Worm (Caenorhabditis elegans) whole organism, L4 larva: ENCODE results near the gene F14F7.5.

Source experiments
- F10B5.3 ChIP-seq: sonication (generic microtip); optimal IDR thresholded peaks from 2 replicates; lab custom pipeline; 2016; ENCODE audit warnings: mild to moderate bottlenecking, missing genetic modification characterization, missing compliant biosample characterization
- F26F4.8 ChIP-seq: fragments of 200-800 bp; sonication (Bioruptor generic); conservative IDR thresholded peaks from 2 replicates; pipeline ENCODE4 v1.3.6; 2022; ENCODE audit warnings: missing genetic modification characterization, missing compliant biosample characterization
- F49E8.2 ChIP-seq: sonication (generic microtip); optimal IDR thresholded peaks from 2 replicates; lab custom pipeline; 2016; ENCODE audit warnings: missing compliant biosample characterization, mild to moderate bottlenecking, missing genetic modification characterization, borderline replicate concordance
- Y105C5A.15 ChIP-seq: fragments of 200-800 bp; sonication (Bioruptor generic); IDR thresholded peaks from 2 replicates; pipeline ENCODE4 v1.3.6; 2022; ENCODE audit warnings: missing genetic modification characterization, missing compliant biosample characterization
- Y48G9A.11 ChIP-seq: fragments of 200-800 bp; sonication (Bioruptor generic); IDR thresholded peaks from 2 replicates; pipeline ENCODE4 v1.3.6; 2022; ENCODE audit warnings: missing genetic modification reagents, missing genetic modification characterization, missing compliant biosample characterization
- Y5F2A.4 ChIP-seq: fragments of 200-800 bp; sonication (Bioruptor generic); optimal IDR thresholded peaks from 2 replicates; lab custom pipeline; 2018; ENCODE audit warnings: mild to moderate bottlenecking, missing genetic modification characterization, missing compliant biosample characterization
- ZK546.5 ChIP-seq, 2 experiments: sonication (generic microtip); optimal IDR thresholded peaks; 2 replicates each; lab custom pipeline; 2017; ENCODE audit warnings: missing biosample characterization in 2 of 2, missing genetic modification characterization in 2 of 2
- aha-1 ChIP-seq: fragments of 150-350 bp; peaks from one replicate; lab custom pipeline; 2014; ENCODE audit warnings: missing biosample characterization, missing genetic modification characterization
- arid-1 ChIP-seq: fragments of 200-800 bp; sonication (Bioruptor generic); conservative IDR thresholded peaks from 2 replicates; pipeline ENCODE4 v1.3.6; 2022; ENCODE audit warnings: missing genetic modification reagents, missing genetic modification characterization, missing compliant biosample characterization
- attf-4 ChIP-seq: sonication (generic microtip); optimal IDR thresholded peaks from 3 replicates; lab custom pipeline; 2017; ENCODE audit warnings: missing biosample characterization, missing genetic modification characterization
- ceh-28 ChIP-seq: fragments of 150-350 bp; optimal IDR thresholded peaks from 2 replicates; lab custom pipeline; 2014; ENCODE audit warnings: missing biosample characterization, missing genetic modification reagents, missing genetic modification characterization
- cey-2 ChIP-seq: sonication (generic microtip); optimal IDR thresholded peaks from 3 replicates; lab custom pipeline; 2017; ENCODE audit warnings: missing genetic modification characterization, mild to moderate bottlenecking, missing compliant biosample characterization, antibody characterized with exemption, borderline replicate concordance; ENCODE audit not compliant: insufficient read depth
- ctbp-1 ChIP-seq: fragments of 200-800 bp; sonication (Bioruptor generic); IDR thresholded peaks from 2 replicates; pipeline ENCODE4 v1.3.6; 2022; ENCODE audit warnings: missing genetic modification reagents, missing genetic modification characterization, missing compliant biosample characterization
- daf-12 ChIP-seq: fragments of 150-350 bp; optimal IDR thresholded peaks from 2 replicates; lab custom pipeline; 2014; ENCODE audit warnings: missing biosample characterization, missing genetic modification reagents, missing genetic modification characterization
- daf-16 ChIP-seq, 3 experiments: sonication (generic microtip); optimal IDR thresholded peaks; 2 replicates each; lab custom pipeline; 2016 to 2017; ENCODE audit warnings: missing genetic modification characterization in 3 of 3, missing genetic modification reagents in 3 of 3, mild to moderate bottlenecking in 2 of 3, missing compliant biosample characterization in 2 of 3, missing biosample characterization in 1 of 3, moderate library complexity in 1 of 3
- daf-8 ChIP-seq: fragments of 200-800 bp; sonication (Bioruptor generic); IDR thresholded peaks from 2 replicates; pipeline ENCODE4 v1.3.6; 2022; ENCODE audit warnings: missing genetic modification characterization, missing compliant biosample characterization
- dmd-6 ChIP-seq: fragments of 200-800 bp; sonication (Bioruptor generic); IDR thresholded peaks from 2 replicates; pipeline ENCODE4 v1.3.6; 2022; ENCODE audit warnings: missing genetic modification reagents, missing genetic modification characterization, missing compliant biosample characterization
- dmd-8 ChIP-seq: fragments of 200-800 bp; sonication (Bioruptor generic); IDR thresholded peaks from 2 replicates; pipeline ENCODE4 v1.3.6; 2022; ENCODE audit warnings: missing genetic modification characterization, missing compliant biosample characterization
- duxl-1 ChIP-seq: sonication (generic microtip); optimal IDR thresholded peaks from 2 replicates; lab custom pipeline; 2016; ENCODE audit warnings: mild to moderate bottlenecking, missing genetic modification characterization, moderate library complexity, missing compliant biosample characterization; ENCODE audit not compliant: poor library complexity
- fkh-10 ChIP-seq: fragments of 150-350 bp; optimal IDR thresholded peaks from 2 replicates; lab custom pipeline; 2014; ENCODE audit warnings: missing biosample characterization, missing genetic modification reagents, missing genetic modification characterization
- gei-8 ChIP-seq: fragments of 200-800 bp; sonication (Bioruptor generic); optimal IDR thresholded peaks from 2 replicates; lab custom pipeline; 2018; ENCODE audit warnings: mild to moderate bottlenecking, missing genetic modification characterization, missing compliant biosample characterization
- hlh-11 ChIP-seq: fragments of 200-800 bp; sonication (Bioruptor generic); optimal IDR thresholded peaks from 2 replicates; lab custom pipeline; 2018; ENCODE audit warnings: mild to moderate bottlenecking, missing genetic modification characterization, missing compliant biosample characterization
- lin-15B ChIP-seq: fragments of 150-350 bp; sonication (generic microtip); optimal IDR thresholded peaks from 3 replicates; lab custom pipeline; 2014; ENCODE audit warnings: missing biosample characterization, missing genetic modification characterization
- lin-38 ChIP-seq: fragments of 200-800 bp; sonication (Bioruptor generic); IDR thresholded peaks from 2 replicates; pipeline ENCODE4 v1.3.6; 2022; ENCODE audit warnings: missing genetic modification reagents, missing genetic modification characterization, missing compliant biosample characterization
- lir-3 ChIP-seq: sonication (generic microtip); optimal IDR thresholded peaks from 2 replicates; lab custom pipeline; 2016; ENCODE audit warnings: mild to moderate bottlenecking, missing genetic modification characterization, missing compliant biosample characterization
- madf-5 ChIP-seq, 2 experiments: fragments of 200-800 bp; sonication (Bioruptor generic); IDR thresholded peaks; 2 replicates each; pipeline ENCODE4 v1.3.6; 2022; ENCODE audit warnings: missing compliant biosample characterization in 2 of 2, missing genetic modification characterization in 2 of 2
- madf-9 ChIP-seq: fragments of 200-800 bp; sonication (Bioruptor generic); conservative IDR thresholded peaks from 2 replicates; pipeline ENCODE4 v1.3.6; 2022; ENCODE audit warnings: missing genetic modification reagents, missing genetic modification characterization, missing compliant biosample characterization
- mep-1 ChIP-seq: fragments of 150-350 bp; sonication (generic microtip); optimal IDR thresholded peaks from 3 replicates; lab custom pipeline; 2014; ENCODE audit warnings: missing biosample characterization, missing genetic modification characterization
- mes-2 ChIP-seq: sonication (generic microtip); optimal IDR thresholded peaks from 2 replicates; lab custom pipeline; 2016; ENCODE audit warnings: missing genotype, mild to moderate bottlenecking, missing genetic modification characterization, missing compliant biosample characterization; ENCODE audit not compliant: poor library complexity, severe bottlenecking
- mxl-3 ChIP-seq: fragments of 200-800 bp; sonication (Bioruptor generic); optimal IDR thresholded peaks from 2 replicates; lab custom pipeline; 2018; ENCODE audit warnings: mild to moderate bottlenecking, missing genetic modification characterization, missing compliant biosample characterization
- nhr-102 ChIP-seq: sonication (generic microtip); optimal IDR thresholded peaks from 2 replicates; lab custom pipeline; 2016; ENCODE audit warnings: mild to moderate bottlenecking, missing genetic modification characterization, moderate library complexity, missing compliant biosample characterization
- nhr-28 ChIP-seq: fragments of 150-350 bp; optimal IDR thresholded peaks from 2 replicates; lab custom pipeline; 2014; ENCODE audit warnings: missing biosample characterization, missing genetic modification characterization
- nhr-42 ChIP-seq: fragments of 200-800 bp; sonication (Bioruptor generic); IDR thresholded peaks from 2 replicates; pipeline ENCODE4 v1.3.6; 2022; ENCODE audit warnings: missing genetic modification characterization, missing compliant biosample characterization
- nhr-48 ChIP-seq: sonication (generic microtip); optimal IDR thresholded peaks from 2 replicates; lab custom pipeline; 2016; ENCODE audit warnings: mild to moderate bottlenecking, missing genetic modification characterization, missing compliant biosample characterization
- nhr-77 ChIP-seq: fragments of 150-350 bp; optimal IDR thresholded peaks from 2 replicates; lab custom pipeline; 2014; ENCODE audit warnings: missing biosample characterization, missing genetic modification characterization
- pha-4 ChIP-seq, 2 experiments: fragments of 150-350 bp in 1 of 2; fragments of 200-800 bp in 1 of 2; sonication (Bioruptor generic) in 1 of 2; IDR thresholded peaks in 1 of 2; optimal IDR thresholded peaks in 1 of 2; 2 replicates each; pipeline versions ENCODE4 v1.3.6 to Lab custom; 2014 to 2022; ENCODE audit warnings: missing genetic modification characterization in 2 of 2, missing genetic modification reagents in 2 of 2, missing biosample characterization in 1 of 2, missing compliant biosample characterization in 1 of 2
- pqm-1 ChIP-seq: sonication (generic microtip); optimal IDR thresholded peaks from 2 replicates; lab custom pipeline; 2017; ENCODE audit warnings: missing biosample characterization, missing genetic modification characterization
- saeg-2 ChIP-seq: fragments of 200-800 bp; sonication (Bioruptor generic); IDR thresholded peaks from 2 replicates; pipeline ENCODE4 v1.3.6; 2022; ENCODE audit warnings: missing genetic modification reagents, missing genetic modification characterization, missing compliant biosample characterization
- set-16 ChIP-seq: fragments of 200-800 bp; sonication (Bioruptor generic); IDR thresholded peaks from 2 replicates; pipeline ENCODE4 v1.3.6; 2022; ENCODE audit warnings: missing genetic modification reagents, missing genetic modification characterization, missing compliant biosample characterization
- skn-1 ChIP-seq: fragments of 150-350 bp; optimal IDR thresholded peaks from 2 replicates; lab custom pipeline; 2014; ENCODE audit warnings: missing biosample characterization, missing genetic modification characterization
- snpc-1.2 ChIP-seq: fragments of 200-800 bp; sonication (Bioruptor generic); IDR thresholded peaks from 2 replicates; pipeline ENCODE4 v1.3.6; 2022; ENCODE audit warnings: missing genetic modification reagents, missing genetic modification characterization, missing compliant biosample characterization
- spr-3 ChIP-seq: fragments of 200-800 bp; sonication (Bioruptor generic); optimal IDR thresholded peaks from 2 replicates; lab custom pipeline; 2018; ENCODE audit warnings: mild to moderate bottlenecking, missing genetic modification characterization, missing compliant biosample characterization
- vab-7 ChIP-seq: fragments of 200-800 bp; sonication (Bioruptor generic); IDR thresholded peaks from 2 replicates; pipeline ENCODE4 v1.3.6; 2022; ENCODE audit warnings: missing genetic modification reagents, missing genetic modification characterization, missing compliant biosample characterization
- zfp-2 ChIP-seq: sonication (generic microtip); optimal IDR thresholded peaks from 2 replicates; lab custom pipeline; 2016; ENCODE audit warnings: mild to moderate bottlenecking, missing genetic modification characterization, missing compliant biosample characterization
- zip-11 ChIP-seq: fragments of 200-800 bp; sonication (Bioruptor generic); IDR thresholded peaks from 2 replicates; pipeline ENCODE4 v1.3.6; 2022; ENCODE audit warnings: missing genetic modification characterization, missing compliant biosample characterization
- ztf-11 ChIP-seq: fragments of 150-350 bp; optimal IDR thresholded peaks from 2 replicates; lab custom pipeline; 2014; ENCODE audit warnings: missing biosample characterization, missing genetic modification characterization

F14F7.5 gene

DNA sequence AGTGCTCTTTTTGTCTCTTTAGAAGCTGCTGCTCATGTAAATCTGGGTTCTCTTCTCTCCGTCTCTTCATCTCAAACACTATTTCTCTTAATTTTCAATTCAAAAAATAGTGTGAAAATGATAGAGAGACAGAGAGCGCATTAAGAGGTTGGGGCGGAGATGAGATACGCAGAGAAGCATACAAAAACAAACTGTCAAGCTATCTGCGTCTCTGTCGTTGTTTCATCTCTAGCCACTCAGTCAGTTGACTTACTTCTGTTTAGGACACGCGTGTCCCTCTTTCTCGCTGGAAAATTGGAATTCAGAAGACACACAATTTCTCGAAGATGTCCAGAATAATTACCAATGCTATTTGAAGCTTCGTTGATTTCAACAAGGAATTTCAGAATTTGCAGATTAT lies 29.3 kb downstream of the F14F7.5 start (continued):
- TF ChIP-seq nhr-42 (GFP tag; lab: Robert Waterston, UW) = no peak
- peak; percentile 85 for TF ChIP-seq nhr-48 (tag; lab: Kevin White, UChicago)
- TF ChIP-seq ctbp-1 (GFP tag; lab: Robert Waterston, UW) = peak; percentile 79
- no peak for TF ChIP-seq daf-12
- TF ChIP-seq F49E8.2 = no peak
- no peak for TF ChIP-seq F26F4.8
- TF ChIP-seq pha-4 (GFP tag; IDR thresholded peaks at IDR 0.05; lab: Robert Waterston, UW) = peak; percentile 66; the same call in 1 of the 2 replicates
- peak; percentile 77 for TF ChIP-seq pha-4 (tag; optimal IDR thresholded peaks at IDR 0.05; lab: Kevin White, UChicago)
- peak; percentile 54; the same call in 1 of the 2 replicates for TF ChIP-seq arid-1 (GFP tag; lab: Robert Waterston, UW)
- peak; percentile 91 for TF ChIP-seq mep-1
- TF ChIP-seq ceh-28 (tag; lab: Kevin White, UChicago) = no peak
- TF ChIP-seq lir-3 = no peak
- no peak for TF ChIP-seq skn-1
- no peak for TF ChIP-seq daf-8 (GFP tag; lab: Robert Waterston, UW)
- peak; percentile 72 for TF ChIP-seq nhr-102 (tag; lab: Kevin White, UChicago)
- TF ChIP-seq Y48G9A.11 (GFP tag; lab: Robert Waterston, UW) = no peak
- TF ChIP-seq saeg-2 (GFP tag; lab: Robert Waterston, UW) = 0 out of 2 replicates have a peak, but pooled peaks have one; percentile 9
- TF ChIP-seq mes-2 (tag; lab: Kevin White, UChicago) = peak; percentile 83
- TF ChIP-seq lin-15B (tag; lab: Kevin White, UChicago) = no peak
- peak; percentile 79 for TF ChIP-seq mxl-3
- TF ChIP-seq madf-5 (GFP tag; IDR thresholded peaks at IDR 0.05; lab: Robert Waterston, UW) = no peak

DNA sequence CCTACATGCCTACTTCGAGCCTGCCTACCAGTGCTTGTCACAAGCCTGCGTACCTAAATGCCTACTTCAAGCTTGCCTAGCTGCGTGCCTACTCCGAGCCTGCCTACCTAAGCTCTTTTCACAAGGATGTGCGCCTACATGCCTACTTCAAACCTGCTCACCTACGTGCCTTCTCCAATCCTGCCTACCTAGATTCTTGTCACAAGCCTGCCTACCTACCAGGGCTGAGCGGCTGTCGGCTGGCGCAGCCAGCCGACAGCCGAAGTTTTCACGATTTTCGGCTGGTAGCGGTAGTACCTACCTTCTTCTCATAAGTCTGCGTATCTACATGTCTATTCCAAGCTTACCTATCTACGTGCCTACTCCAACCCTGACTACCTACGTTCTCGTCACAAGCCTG lies 29.9 kb downstream of the F14F7.5 start:
- TF ChIP-seq aha-1 (tag; lab: Kevin White, UChicago) = peak; percentile 61
- peak; percentile 56 for TF ChIP-seq set-16 (GFP tag; lab: Robert Waterston, UW)
- no peak for TF ChIP-seq daf-16 (GFP tag; optimal IDR thresholded peaks at IDR 0.05; lab: Kevin White, UChicago)
- no peak for TF ChIP-seq daf-16 (tag; optimal IDR thresholded peaks at IDR 0.05; lab: Kevin White, UChicago)

DNA sequence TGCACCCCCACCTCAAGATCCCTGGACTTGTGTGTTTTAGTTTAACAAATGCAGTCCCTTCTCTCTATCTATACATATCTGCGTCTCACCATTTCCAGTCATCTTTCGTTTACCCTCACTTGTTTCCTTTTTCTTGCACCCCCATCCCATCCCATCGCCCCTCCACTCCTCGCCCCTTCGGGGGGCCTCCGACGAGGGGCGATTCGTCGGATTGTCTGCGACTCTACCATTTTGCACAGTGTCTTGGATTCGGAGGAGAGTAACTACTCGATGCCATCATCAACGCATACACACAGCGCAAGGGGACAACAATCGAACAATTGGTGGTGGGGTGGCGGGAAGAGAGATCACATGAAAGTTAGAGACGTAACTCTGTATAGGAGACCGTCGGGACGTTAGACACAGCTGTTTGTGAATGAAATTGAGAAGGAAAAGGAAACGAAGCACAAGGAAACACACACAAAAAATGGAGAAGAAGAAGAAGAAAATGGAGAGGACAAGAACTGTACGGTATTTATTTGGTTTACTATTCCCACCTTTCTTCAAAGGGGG lies 30.7 kb downstream of the F14F7.5 start:
- TF ChIP-seq hlh-11 (tag; lab: Kevin White, UChicago) (peak; percentile 98), pqm-1 (tag; lab: Kevin White, UChicago) (peak; percentile 33), nhr-77 (tag; lab: Kevin White, UChicago) (peak; percentile 78), snpc-1.2 (GFP tag; lab: Robert Waterston, UW) (no peak), duxl-1 (tag; lab: Kevin White, UChicago) (peak; percentile 73), gei-8 (GFP tag; lab: Kevin White, UChicago) (peak; percentile 37), dmd-6 (GFP tag; lab: Robert Waterston, UW) (peak; percentile 72), dmd-8 (GFP tag; lab: Robert Waterston, UW) (0 out of 2 replicates have a peak, but pooled peaks have one; percentile 40), zip-11 (GFP tag; lab: Robert Waterston, UW) (no peak), zfp-2 (peak; percentile 6), Y5F2A.4 (no peak), fkh-10 (GFP tag; lab: Kevin White, UChicago) (peak; percentile 98), F10B5.3 (tag; lab: Kevin White, UChicago) (peak; percentile 21), ztf-11 (tag; lab: Kevin White, UChicago) (no peak), nhr-28 (tag; lab: Kevin White, UChicago) (peak; percentile 71), lir-3 (no peak), cey-2 (tag; lab: Kevin White, UChicago) (no peak), vab-7 (GFP tag; lab: Robert Waterston, UW) (peak; percentile 35; the same call in 1 of the 2 replicates), daf-8 (GFP tag; lab: Robert Waterston, UW) (no peak), lin-38 (GFP tag; lab: Robert Waterston, UW) (peak; percentile 63), attf-4 (peak; percentile 29), daf-12 (no peak), madf-9 (0 out of 2 replicates have a peak, but pooled peaks have one; percentile 54), spr-3 (GFP tag; lab: Kevin White, UChicago) (peak; percentile 22), ZK546.5 (tag; optimal IDR thresholded peaks at IDR 0.05; lab: Kevin White, UChicago) (no peak), Y105C5A.15 (GFP tag; lab: Robert Waterston, UW) (0 out of 2 replicates have a peak, but pooled peaks have one; percentile 51), ctbp-1 (GFP tag; lab: Robert Waterston, UW) (peak; percentile 93)
